Worm (Caenorhabditis elegans) whole organism, L4/young adult: ENCODE results near the gene T10C6.15.

Experiments
- W03F9.2 ChIP-seq: fragments of 150-350 bp; optimal IDR thresholded peaks from 2 replicates; lab custom pipeline; 2014; ENCODE audit warnings: missing biosample characterization, missing genetic modification characterization
- dao-5 ChIP-seq: sonication (generic microtip); optimal IDR thresholded peaks from 2 replicates; lab custom pipeline; 2016; ENCODE audit warnings: missing genotype, missing genetic modification characterization, moderate library complexity, missing compliant biosample characterization
- him-1 ChIP-seq: sonication (generic microtip); optimal IDR thresholded peaks from 2 replicates; lab custom pipeline; 2016; ENCODE audit warnings: missing genotype, missing genetic modification reagents, missing genetic modification characterization, missing compliant biosample characterization

- TF ChIP-seq W03F9.2 (tag; lab: Kevin White, UChicago) (no peak), dao-5 (tag; lab: Kevin White, UChicago) (no peak), him-1 (tag; lab: Kevin White, UChicago) (no peak)
Measured at ce11 chrV:16080678-16081077, 34.9 kb upstream of the T10C6.15 start.
